Worm (Caenorhabditis elegans) whole organism, midembryonic: ENCODE data around the gene R12C12.9.

ENCODE experiments used
- T22C8.4 ChIP-seq: fragments of 200-800 bp; sonication (Bioruptor generic); IDR thresholded peaks from 2 replicates; pipeline ENCODE4 v1.3.6; 2022; ENCODE audit warnings: missing genetic modification characterization, missing compliant biosample characterization
- cog-1 ChIP-seq: sonication (generic microtip); optimal IDR thresholded peaks from 2 replicates; lab custom pipeline; 2016; ENCODE audit warnings: missing genetic modification characterization, missing compliant biosample characterization
- med-1 ChIP-seq: sonication (generic microtip); optimal IDR thresholded peaks from 2 replicates; lab custom pipeline; 2017; ENCODE audit warnings: missing genetic modification characterization, mild to moderate bottlenecking, missing compliant biosample characterization, antibody characterized with exemption, missing genetic modification reagents; ENCODE audit not compliant: insufficient read depth
- ref-1 ChIP-seq: fragments of 200-800 bp; sonication (Bioruptor generic); conservative IDR thresholded peaks from 2 replicates; pipeline ENCODE4 v1.3.6; 2022; ENCODE audit warnings: missing genetic modification reagents, missing genetic modification characterization, missing compliant biosample characterization

DNA sequence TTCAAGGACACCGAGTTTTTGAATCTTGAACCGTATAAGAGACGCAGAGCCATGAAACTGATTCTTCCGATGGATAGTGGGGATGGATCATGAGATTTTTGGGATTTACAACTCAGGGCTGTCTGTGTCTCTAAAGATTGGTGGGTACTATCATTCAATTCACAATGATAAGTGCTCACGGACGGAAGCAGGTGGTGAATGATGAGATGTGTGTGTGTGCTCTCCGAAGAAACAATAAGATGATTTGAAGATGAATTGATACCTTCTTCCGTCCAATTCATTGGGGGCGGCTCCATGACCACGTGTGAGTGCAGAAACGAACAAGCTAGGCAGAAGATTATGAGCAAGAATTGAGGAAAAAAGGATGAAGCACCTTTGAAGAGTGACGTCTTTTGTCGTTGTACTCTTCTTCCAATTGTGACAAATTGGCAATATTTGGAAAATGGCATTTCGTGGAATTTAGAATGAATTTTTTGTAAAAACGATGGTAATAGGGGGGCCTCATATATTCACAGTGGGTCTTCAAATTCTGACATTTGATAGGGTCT is 3.9 kb upstream of the R12C12.9 start:
- no peak for TF ChIP-seq T22C8.4 (GFP tag; lab: Robert Waterston, UW)
- TF ChIP-seq med-1 (GFP tag; lab: Kevin White, UChicago) = no peak
- TF ChIP-seq cog-1 (tag; lab: Kevin White, UChicago) = no peak
- TF ChIP-seq ref-1 (GFP tag; lab: Robert Waterston, UW) = no peak
